Worm (Caenorhabditis elegans) whole organism, mixed stage, embryonic: ENCODE data around the gene ubh-3.

Experiments used
- M03D4.4 ChIP-seq: sonication (generic microtip); optimal IDR thresholded peaks from 2 replicates; lab custom pipeline; 2017; ENCODE audit warnings: mild to moderate bottlenecking, missing genetic modification characterization, missing compliant biosample characterization
- bed-3 ChIP-seq: fragments of 200-800 bp; sonication (Bioruptor generic); optimal IDR thresholded peaks from 3 replicates; lab custom pipeline; 2018; ENCODE audit warnings: mild to moderate bottlenecking, missing genetic modification characterization, moderate library complexity, missing compliant biosample characterization
- blmp-1 ChIP-seq: fragments of 150-350 bp; optimal IDR thresholded peaks from 2 replicates; lab custom pipeline; 2014; ENCODE audit warnings: missing biosample characterization, missing genetic modification characterization
- ceh-39 ChIP-seq: fragments of 150-350 bp; optimal IDR thresholded peaks from 2 replicates; lab custom pipeline; 2014; ENCODE audit warnings: missing biosample characterization, missing genetic modification characterization
- ceh-43 ChIP-seq: fragments of 200-800 bp; sonication (Bioruptor generic); optimal IDR thresholded peaks from 2 replicates; lab custom pipeline; 2018; ENCODE audit warnings: mild to moderate bottlenecking, missing genetic modification characterization, moderate library complexity, missing compliant biosample characterization
- ceh-83 ChIP-seq: fragments of 200-800 bp; sonication (Bioruptor generic); optimal IDR thresholded peaks from 2 replicates; lab custom pipeline; 2018; ENCODE audit warnings: mild to moderate bottlenecking, missing genetic modification characterization, missing compliant biosample characterization
- ces-1 ChIP-seq: fragments of 150-350 bp; optimal IDR thresholded peaks from 2 replicates; lab custom pipeline; 2014; ENCODE audit warnings: missing biosample characterization, missing genetic modification reagents, missing genetic modification characterization
- cnd-1 ChIP-seq: fragments of 200-800 bp; sonication (Bioruptor generic); optimal IDR thresholded peaks from 2 replicates; lab custom pipeline; 2018; ENCODE audit warnings: mild to moderate bottlenecking, missing genetic modification characterization, missing compliant biosample characterization
- drap-1 ChIP-seq: fragments of 200-800 bp; sonication (Bioruptor generic); optimal IDR thresholded peaks from 3 replicates; lab custom pipeline; 2018; ENCODE audit warnings: mild to moderate bottlenecking, missing genetic modification characterization, missing compliant biosample characterization
- elt-3 ChIP-seq: fragments of 150-350 bp; optimal IDR thresholded peaks from 2 replicates; lab custom pipeline; 2014; ENCODE audit warnings: missing biosample characterization, missing genetic modification characterization
- flh-1 ChIP-seq: fragments of 200-800 bp; sonication (Bioruptor generic); optimal IDR thresholded peaks from 2 replicates; lab custom pipeline; 2018; ENCODE audit warnings: mild to moderate bottlenecking, missing genetic modification characterization, moderate library complexity, missing compliant biosample characterization
- ham-2 ChIP-seq: fragments of 200-800 bp; sonication (Bioruptor generic); optimal IDR thresholded peaks from 2 replicates; lab custom pipeline; 2018; ENCODE audit warnings: mild to moderate bottlenecking, missing genetic modification characterization, missing compliant biosample characterization
- hlh-1 ChIP-seq: fragments of 150-350 bp; optimal IDR thresholded peaks from 2 replicates; lab custom pipeline; 2014; ENCODE audit warnings: missing biosample characterization, missing genetic modification reagents, missing genetic modification characterization
- lin-13 ChIP-seq: fragments of 150-350 bp; optimal IDR thresholded peaks from 2 replicates; lab custom pipeline; 2014; ENCODE audit warnings: missing biosample characterization, missing genetic modification characterization
- lin-32 ChIP-seq: fragments of 200-800 bp; sonication (Bioruptor generic); optimal IDR thresholded peaks from 2 replicates; lab custom pipeline; 2018; ENCODE audit warnings: mild to moderate bottlenecking, missing genetic modification characterization, missing compliant biosample characterization
- lsy-2 ChIP-seq: fragments of 150-350 bp; optimal IDR thresholded peaks from 2 replicates; lab custom pipeline; 2014; ENCODE audit warnings: missing biosample characterization, missing genetic modification characterization
- mab-5 ChIP-seq: fragments of 150-350 bp; optimal IDR thresholded peaks from 2 replicates; lab custom pipeline; 2014; ENCODE audit warnings: missing biosample characterization, missing genetic modification characterization
- mep-1 ChIP-seq: fragments of 150-350 bp; optimal IDR thresholded peaks from 2 replicates; lab custom pipeline; 2017; ENCODE audit warnings: missing biosample characterization, missing genetic modification reagents, missing genetic modification characterization, inconsistent platforms
- mls-2 ChIP-seq: sonication (generic microtip); optimal IDR thresholded peaks from 2 replicates; lab custom pipeline; 2016; ENCODE audit warnings: mild to moderate bottlenecking, missing genetic modification characterization, moderate library complexity, missing compliant biosample characterization
- nhr-12 ChIP-seq: fragments of 150-350 bp; optimal IDR thresholded peaks from 2 replicates; lab custom pipeline; 2014; ENCODE audit warnings: missing biosample characterization, missing genetic modification characterization
- nhr-2 ChIP-seq: fragments of 150-350 bp; optimal IDR thresholded peaks from 2 replicates; lab custom pipeline; 2014; ENCODE audit warnings: missing biosample characterization, missing genetic modification characterization
- nhr-237 ChIP-seq: fragments of 150-350 bp; optimal IDR thresholded peaks from 2 replicates; lab custom pipeline; 2014; ENCODE audit warnings: missing biosample characterization, missing genetic modification characterization
- nhr-28 ChIP-seq: fragments of 150-350 bp; optimal IDR thresholded peaks from 2 replicates; lab custom pipeline; 2014; ENCODE audit warnings: missing biosample characterization, missing genetic modification characterization
- nhr-76 ChIP-seq: sonication (generic microtip); optimal IDR thresholded peaks from 2 replicates; lab custom pipeline; 2017; ENCODE audit warnings: missing biosample characterization, missing genetic modification characterization
- pha-4 ChIP-seq: fragments of 150-350 bp; optimal IDR thresholded peaks from 2 replicates; lab custom pipeline; 2018; ENCODE audit warnings: missing biosample characterization, missing genetic modification reagents, missing genetic modification characterization
- sem-2 ChIP-seq: fragments of 200-800 bp; sonication (Bioruptor generic); optimal IDR thresholded peaks from 2 replicates; lab custom pipeline; 2018; ENCODE audit warnings: mild to moderate bottlenecking, missing genetic modification characterization, missing compliant biosample characterization
- snpc-4 ChIP-seq: fragments of 150-350 bp; optimal IDR thresholded peaks from 2 replicates; lab custom pipeline; 2014; ENCODE audit warnings: missing biosample characterization, missing genetic modification characterization
- unc-120 ChIP-seq: sonication (generic microtip); optimal IDR thresholded peaks from 2 replicates; lab custom pipeline; 2017; ENCODE audit warnings: missing genetic modification characterization, missing compliant biosample characterization; ENCODE audit not compliant: poor library complexity, severe bottlenecking
- unc-39 ChIP-seq: fragments of 150-350 bp; optimal IDR thresholded peaks from 2 replicates; lab custom pipeline; 2014; ENCODE audit warnings: missing biosample characterization, missing genetic modification characterization
- unc-62 ChIP-seq: fragments of 150-350 bp; optimal IDR thresholded peaks from 2 replicates; lab custom pipeline; 2014; ENCODE audit warnings: missing biosample characterization, missing genetic modification reagents, missing genetic modification characterization

ubh-3 gene

ce11 chrV:6505339-6505811, 3.2 kb downstream of the ubh-3 start, which contains the start of gene W01A11.7:
TSS of gene W01A11.7 (minus strand) at chrV:6505389.
- TF ChIP-seq nhr-28 (tag; lab: Kevin White, UChicago): no peak
- TF ChIP-seq elt-3 (tag; lab: Kevin White, UChicago): no peak
- TF ChIP-seq pha-4 (tag; lab: Kevin White, UChicago): no peak
- TF ChIP-seq unc-39 (tag; lab: Kevin White, UChicago): no peak
- TF ChIP-seq hlh-1: no peak
- no peak for TF ChIP-seq lin-32
- TF ChIP-seq ham-2 (GFP tag; lab: Kevin White, UChicago): no peak
- no peak for TF ChIP-seq nhr-76 (tag; lab: Kevin White, UChicago)
- TF ChIP-seq cnd-1 (tag; lab: Kevin White, UChicago): no peak
- TF ChIP-seq bed-3 (GFP tag; lab: Kevin White, UChicago): no peak
- no peak for TF ChIP-seq nhr-2 (tag; lab: Kevin White, UChicago)
- TF ChIP-seq drap-1: no peak
- no peak for TF ChIP-seq mls-2 (tag; lab: Kevin White, UChicago)
- no peak for TF ChIP-seq nhr-237 (tag; lab: Kevin White, UChicago)

- TF ChIP-seq sem-2 (GFP tag; lab: Kevin White, UChicago) (no peak), unc-62 (GFP tag; lab: Kevin White, UChicago) (no peak), ces-1 (GFP tag; lab: Kevin White, UChicago) (no peak)
These were observed 4.3 kb downstream of the ubh-3 start, which contains the start of gene moc-2 for ce11 chrV:6504131-6504827. TSS of gene moc-2 (minus strand) at chrV:6504181.

- TF ChIP-seq ceh-83 (no peak), unc-62 (GFP tag; lab: Kevin White, UChicago) (peak; percentile 9)
These were observed 5.4 kb downstream of the ubh-3 start for ce11 chrV:6503158-6503557.

- no peak for TF ChIP-seq lin-32
- TF ChIP-seq lin-13 (tag; lab: Kevin White, UChicago): no peak
- TF ChIP-seq nhr-2 (tag; lab: Kevin White, UChicago): no peak
- no peak for TF ChIP-seq nhr-76 (tag; lab: Kevin White, UChicago)
- TF ChIP-seq mls-2 (tag; lab: Kevin White, UChicago): no peak
- no peak for TF ChIP-seq blmp-1 (tag; lab: Kevin White, UChicago)
- no peak for TF ChIP-seq pha-4 (tag; lab: Kevin White, UChicago)
- no peak for TF ChIP-seq unc-62 (GFP tag; lab: Kevin White, UChicago)
- TF ChIP-seq ces-1 (GFP tag; lab: Kevin White, UChicago): no peak
- TF ChIP-seq nhr-237 (tag; lab: Kevin White, UChicago): no peak
- TF ChIP-seq nhr-28 (tag; lab: Kevin White, UChicago): no peak
- TF ChIP-seq, all 35 proteins: peak for 0
These were observed 9.7 kb downstream of the ubh-3 start, which contains the start of gene W01A11.1 for ce11 chrV:6498903-6499302. TSS of gene W01A11.1 (plus strand) at chrV:6499224.

- TF ChIP-seq unc-62 (GFP tag; lab: Kevin White, UChicago) (no peak), nhr-12 (tag; lab: Kevin White, UChicago) (no peak), sem-2 (GFP tag; lab: Kevin White, UChicago) (no peak), cnd-1 (tag; lab: Kevin White, UChicago) (no peak), ceh-83 (no peak), ces-1 (GFP tag; lab: Kevin White, UChicago) (no peak), ceh-39 (tag; lab: Kevin White, UChicago) (no peak), flh-1 (GFP tag; lab: Kevin White, UChicago) (no peak), lsy-2 (tag; lab: Kevin White, UChicago) (no peak), drap-1 (no peak), blmp-1 (tag; lab: Kevin White, UChicago) (no peak), bed-3 (GFP tag; lab: Kevin White, UChicago) (no peak), ham-2 (GFP tag; lab: Kevin White, UChicago) (no peak), elt-3 (tag; lab: Kevin White, UChicago) (no peak), lin-32 (no peak), hlh-1 (no peak), mab-5 (tag; lab: Kevin White, UChicago) (no peak), ceh-43 (GFP tag; lab: Kevin White, UChicago) (no peak)
These were observed 10.2 kb downstream of the ubh-3 start for ce11 chrV:6498441-6498840.

ce11 chrV:6496611-6497158, 11.9 kb downstream of the ubh-3 start, which contains the start of gene dgtr-1:
TSS of gene dgtr-1 (plus strand) at chrV:6497108.
- TF ChIP-seq blmp-1 (tag; lab: Kevin White, UChicago): no peak
- no peak for TF ChIP-seq mep-1 (tag; lab: Kevin White, UChicago)
- TF ChIP-seq lsy-2 (tag; lab: Kevin White, UChicago): no peak
- TF ChIP-seq M03D4.4 (tag; lab: Kevin White, UChicago): no peak
- TF ChIP-seq snpc-4 (tag; lab: Kevin White, UChicago): no peak
- TF ChIP-seq flh-1 (GFP tag; lab: Kevin White, UChicago): no peak
- no peak for TF ChIP-seq nhr-237 (tag; lab: Kevin White, UChicago)
- no peak for TF ChIP-seq unc-62 (GFP tag; lab: Kevin White, UChicago)
- TF ChIP-seq elt-3 (tag; lab: Kevin White, UChicago): no peak
- TF ChIP-seq unc-39 (tag; lab: Kevin White, UChicago): no peak
- TF ChIP-seq unc-120: no peak
- no peak for TF ChIP-seq nhr-28 (tag; lab: Kevin White, UChicago)
- no peak for TF ChIP-seq pha-4 (tag; lab: Kevin White, UChicago)
- no peak for TF ChIP-seq cnd-1 (tag; lab: Kevin White, UChicago)
- no peak for TF ChIP-seq nhr-12 (tag; lab: Kevin White, UChicago)
- TF ChIP-seq, all 35 proteins: peak for 0
